Fruit fly (Drosophila melanogaster): ENCODE measurements around the gene CG4884.

The CG4884 gene

DNA sequence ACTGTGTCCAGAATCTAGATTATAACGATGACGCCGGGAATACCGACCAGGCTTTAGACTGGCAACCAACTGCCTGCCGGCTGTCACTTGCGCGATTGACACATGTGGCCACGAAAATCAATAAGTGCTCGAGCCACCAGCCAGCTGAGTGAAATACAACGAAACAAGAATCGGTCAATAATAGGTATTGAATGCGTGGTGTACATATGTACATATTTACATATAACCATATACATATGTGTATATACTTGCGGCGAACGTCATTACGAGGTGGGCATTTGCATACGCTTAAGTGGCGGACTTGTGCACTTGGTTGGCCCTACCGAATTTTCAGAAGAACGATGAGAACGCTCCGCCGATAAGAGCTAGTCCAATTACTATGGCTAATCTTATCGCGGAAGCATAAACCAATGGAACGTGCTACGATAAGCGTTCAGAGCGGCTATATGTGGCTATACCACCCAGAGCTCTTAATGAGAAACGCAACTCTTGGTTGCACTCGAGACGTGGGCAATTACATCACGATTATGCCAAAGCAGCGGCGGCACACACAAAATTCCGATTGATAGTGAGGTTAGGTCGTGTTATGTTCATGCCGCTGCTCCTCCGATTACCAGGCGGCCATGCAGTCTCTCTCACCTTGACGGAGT, 12.4 kb downstream of the CG4884 start (continued):
- TF ChIP-seq yki (optimal IDR thresholded peaks at IDR 0.05) (no peak), CG14860 (GFP tag; IDR thresholded peaks at IDR 0.05; ENCODE audit: partially characterized antibody) (no peak), CG9727 (GFP tag; optimal IDR thresholded peaks at IDR 0.05) (no peak), CG1647 (GFP tag; optimal IDR thresholded peaks at IDR 0.05) (no peak), CG3281 (GFP tag; optimal IDR thresholded peaks at IDR 0.05) (no peak), Drgx (GFP tag; IDR thresholded peaks at IDR 0.05) (no peak), CG7556 (GFP tag; optimal IDR thresholded peaks at IDR 0.05) (no peak), bab2 (GFP tag; optimal IDR thresholded peaks at IDR 0.05) (no peak), insv (GFP tag; optimal IDR thresholded peaks at IDR 0.05) (no peak), CG8388 (GFP tag; optimal IDR thresholded peaks at IDR 0.05) (no peak), wdn (GFP tag; IDR thresholded peaks at IDR 0.05) (no peak), CG9932 (GFP tag; IDR thresholded peaks at IDR 0.05) (no peak), Bgb (GFP tag; IDR thresholded peaks at IDR 0.05; ENCODE audit: partially characterized antibody) (no peak), CG6683 (GFP tag; optimal IDR thresholded peaks at IDR 0.05) (no peak), CG14667 (GFP tag; IDR thresholded peaks at IDR 0.05) (no peak), pnt (GFP tag; optimal IDR thresholded peaks at IDR 0.05) (no peak), Lhr (GFP tag; optimal IDR thresholded peaks at IDR 0.05) (no peak), E2f1 (GFP tag; IDR thresholded peaks at IDR 0.05) (no peak), CG8281 (tag; optimal IDR thresholded peaks at IDR 0.05) (no peak), en (GFP tag; optimal IDR thresholded peaks at IDR 0.05) (no peak), CG13296 (GFP tag; optimal IDR thresholded peaks at IDR 0.05) (peak; percentile 44), odd (GFP tag; optimal IDR thresholded peaks at IDR 0.05) (peak; percentile 34), schlank (tag; optimal IDR thresholded peaks at IDR 0.05) (no peak), CG18476 (GFP tag; optimal IDR thresholded peaks at IDR 0.05) (no peak), pzg (GFP tag; optimal IDR thresholded peaks at IDR 0.05) (no peak), CG10959 (GFP tag; IDR thresholded peaks at IDR 0.05) (no peak), sna (GFP tag; IDR thresholded peaks at IDR 0.05; ENCODE audit: partially characterized antibody) (no peak), vvl (GFP tag; IDR thresholded peaks at IDR 0.05) (no peak), onecut (GFP tag; IDR thresholded peaks at IDR 0.05) (peak; percentile 62), CG42726 (GFP tag; IDR thresholded peaks at IDR 0.05; ENCODE audit: partially characterized antibody) (no peak), CG32532 (GFP tag; IDR thresholded peaks at IDR 0.05) (no peak), row (GFP tag; IDR thresholded peaks at IDR 0.05) (no peak), gt (GFP tag; IDR thresholded peaks at IDR 0.05) (no peak), zen (tag; optimal IDR thresholded peaks at IDR 0.05) (no peak), CG9437 (GFP tag; optimal IDR thresholded peaks at IDR 0.05) (no peak), CG10274 (GFP tag; optimal IDR thresholded peaks at IDR 0.05) (no peak), CG12942 (GFP tag; optimal IDR thresholded peaks at IDR 0.05) (no peak), CG5245 (GFP tag; optimal IDR thresholded peaks at IDR 0.05) (no peak), kah (GFP tag; optimal IDR thresholded peaks at IDR 0.05) (no peak), run (tag; optimal IDR thresholded peaks at IDR 0.05) (no peak), sisA (GFP tag; IDR thresholded peaks at IDR 0.05) (no peak), grn (GFP tag; optimal IDR thresholded peaks at IDR 0.05) (no peak), maf-S (GFP tag; optimal IDR thresholded peaks at IDR 0.05) (no peak), vnd (GFP tag; IDR thresholded peaks at IDR 0.05; ENCODE audit: partially characterized antibody) (no peak), CG10654 (GFP tag; optimal IDR thresholded peaks at IDR 0.05) (no peak), CG13123 (GFP tag; optimal IDR thresholded peaks at IDR 0.05) (no peak), fd96Cb (tag; optimal IDR thresholded peaks at IDR 0.05) (no peak), Max (GFP tag; optimal IDR thresholded peaks at IDR 0.05) (no peak), HLH54F (GFP tag; optimal IDR thresholded peaks at IDR 0.05) (no peak), CG13287 (GFP tag; IDR thresholded peaks at IDR 0.05; ENCODE audit: partially characterized antibody) (no peak), CG6175 (GFP tag; IDR thresholded peaks at IDR 0.05) (no peak)
